Worm (Caenorhabditis elegans) whole organism, midembryonic: Measurements from ENCODE around the gene twk-31.
A peak's percentile ranks its signal among the peaks of the same experiment; 100 is the strongest.

Source experiments
- T22C8.4 ChIP-seq: fragments of 200-800 bp; sonication (Bioruptor generic); IDR thresholded peaks from 2 replicates; pipeline ENCODE4 v1.3.6; 2022; ENCODE audit warnings: missing genetic modification characterization, missing compliant biosample characterization
- cog-1 ChIP-seq: sonication (generic microtip); optimal IDR thresholded peaks from 2 replicates; lab custom pipeline; 2016; ENCODE audit warnings: missing genetic modification characterization, missing compliant biosample characterization
- flt-1 ChIP-seq: fragments of 200-800 bp; sonication (Bioruptor generic); IDR thresholded peaks from 2 replicates; pipeline ENCODE4 v1.3.6; 2022; ENCODE audit warnings: missing genetic modification characterization, missing compliant biosample characterization
- klf-2 ChIP-seq: fragments of 200-800 bp; sonication (Bioruptor generic); conservative IDR thresholded peaks from 2 replicates; pipeline ENCODE4 v1.3.6; 2022; ENCODE audit warnings: missing genetic modification reagents, missing genetic modification characterization, missing compliant biosample characterization
- med-1 ChIP-seq: sonication (generic microtip); optimal IDR thresholded peaks from 2 replicates; lab custom pipeline; 2017; ENCODE audit warnings: missing genetic modification characterization, mild to moderate bottlenecking, missing compliant biosample characterization, antibody characterized with exemption, missing genetic modification reagents; ENCODE audit not compliant: insufficient read depth
- ref-1 ChIP-seq: fragments of 200-800 bp; sonication (Bioruptor generic); conservative IDR thresholded peaks from 2 replicates; pipeline ENCODE4 v1.3.6; 2022; ENCODE audit warnings: missing genetic modification reagents, missing genetic modification characterization, missing compliant biosample characterization
- tab-1 ChIP-seq: fragments of 200-800 bp; sonication (Bioruptor generic); IDR thresholded peaks from 2 replicates; pipeline ENCODE4 v1.3.6; 2022; ENCODE audit warnings: missing genetic modification characterization, missing compliant biosample characterization
- ztf-23 ChIP-seq: fragments of 200-800 bp; sonication (Bioruptor generic); IDR thresholded peaks from 2 replicates; pipeline ENCODE4 v1.3.6; 2022; ENCODE audit warnings: missing genetic modification reagents, missing genetic modification characterization, missing compliant biosample characterization
- ztf-29 ChIP-seq: fragments of 200-800 bp; sonication (Bioruptor generic); IDR thresholded peaks from 2 replicates; pipeline ENCODE4 v1.3.6; 2022; ENCODE audit warnings: missing genetic modification reagents, missing genetic modification characterization, missing compliant biosample characterization

Gene twk-31

ce11 chrIII:11465394-11465948 is 55.0 kb downstream of the twk-31 start:
- TF ChIP-seq klf-2 (GFP tag; lab: Robert Waterston, UW) (no peak), ztf-23 (GFP tag; lab: Robert Waterston, UW) (no peak), ztf-29 (GFP tag; lab: Robert Waterston, UW) (no peak), ref-1 (GFP tag; lab: Robert Waterston, UW) (no peak), med-1 (no peak)

ce11 chrIII:11466420-11467188 is 56.1 kb downstream of the twk-31 start:
- TF ChIP-seq ztf-23 (GFP tag; lab: Robert Waterston, UW) (0 out of 2 replicates have a peak, but pooled peaks have one; percentile 7), cog-1 (tag; lab: Kevin White, UChicago) (no peak), T22C8.4 (GFP tag; lab: Robert Waterston, UW) (peak; percentile 77), ref-1 (GFP tag; lab: Robert Waterston, UW) (no peak), klf-2 (GFP tag; lab: Robert Waterston, UW) (no peak)

- TF ChIP-seq T22C8.4 (GFP tag; lab: Robert Waterston, UW) (no peak), ztf-29 (GFP tag; lab: Robert Waterston, UW) (no peak), cog-1 (tag; lab: Kevin White, UChicago) (no peak), ztf-23 (GFP tag; lab: Robert Waterston, UW) (peak; percentile 54; the same call in 1 of the 2 replicates), med-1 (peak; percentile 10), ref-1 (GFP tag; lab: Robert Waterston, UW) (no peak), tab-1 (GFP tag; lab: Robert Waterston, UW) (no peak), klf-2 (GFP tag; lab: Robert Waterston, UW) (no peak), flt-1 (GFP tag; lab: Robert Waterston, UW) (peak; percentile 25; the same call in 1 of the 2 replicates)
Observed at ce11 chrIII:11467631-11468481, 57.4 kb downstream of the twk-31 start.

ce11 chrIII:11470311-11470858 is 59.9 kb downstream of the twk-31 start, which contains the start of gene bed-2:
Gene bed-2, minus strand, starts transcription at chrIII:11470808.
- TF ChIP-seq ztf-29 (GFP tag; lab: Robert Waterston, UW) (no peak), T22C8.4 (GFP tag; lab: Robert Waterston, UW) (no peak), ref-1 (GFP tag; lab: Robert Waterston, UW) (no peak), ztf-23 (GFP tag; lab: Robert Waterston, UW) (no peak), med-1 (no peak), tab-1 (GFP tag; lab: Robert Waterston, UW) (no peak), cog-1 (tag; lab: Kevin White, UChicago) (no peak), klf-2 (GFP tag; lab: Robert Waterston, UW) (no peak), flt-1 (GFP tag; lab: Robert Waterston, UW) (no peak)

ce11 chrIII:11471336-11471735 is 60.9 kb downstream of the twk-31 start:
- TF ChIP-seq ztf-29 (GFP tag; lab: Robert Waterston, UW) = no peak
- TF ChIP-seq flt-1 (GFP tag; lab: Robert Waterston, UW) = 0 out of 2 replicates have a peak, but pooled peaks have one; percentile 44

ce11 chrIII:11472861-11473260 is 62.4 kb downstream of the twk-31 start:
- TF ChIP-seq med-1 (no peak), flt-1 (GFP tag; lab: Robert Waterston, UW) (0 out of 2 replicates have a peak, but pooled peaks have one; percentile 8)
